Fruit fly (Drosophila melanogaster) whole organism, wandering third instar larva: ENCODE data around the gene Tim17a1.

Experiments
- Abd-B ChIP-seq: fragments of >200 bp; optimal IDR thresholded peaks from 2 replicates; lab custom pipeline; 2017; ENCODE audit warnings: missing biosample characterization, missing genetic modification characterization
- CG32264 ChIP-seq: fragments of 200-800 bp; sonication (Bioruptor generic); optimal IDR thresholded peaks from 2 replicates; lab custom pipeline; 2016; ENCODE audit warnings: missing biosample characterization, missing genetic modification characterization
- CG9705 ChIP-seq: fragments of 200-800 bp; sonication (Bioruptor generic); optimal IDR thresholded peaks from 2 replicates; lab custom pipeline; 2018; ENCODE audit warnings: missing biosample characterization, mild to moderate bottlenecking, missing genetic modification characterization
- CrebA ChIP-seq: fragments of 200-800 bp; sonication (Bioruptor generic); optimal IDR thresholded peaks from 2 replicates; lab custom pipeline; 2016; ENCODE audit warnings: missing biosample characterization, mild to moderate bottlenecking, missing genetic modification characterization, borderline replicate concordance
- Dif ChIP-seq: fragments of 200-275, 200-300 bp; sonication (Bioruptor generic); optimal IDR thresholded peaks from 2 replicates; lab custom pipeline; 2018; ENCODE audit warnings: missing biosample characterization, missing genetic modification characterization; ENCODE audit not compliant: partially characterized antibody
- GATAd ChIP-seq: sonication (Bioruptor generic); optimal IDR thresholded peaks from 2 replicates; lab custom pipeline; 2016; ENCODE audit warnings: missing biosample characterization, missing genetic modification characterization
- HLH106 ChIP-seq: fragments of 200-800 bp; optimal IDR thresholded peaks from 3 replicates; lab custom pipeline; 2019; ENCODE audit warnings: missing biosample characterization, mild to moderate bottlenecking, missing genetic modification characterization, moderate library complexity
- Hnf4 ChIP-seq: fragments of 200-800 bp; sonication (Bioruptor generic); optimal IDR thresholded peaks from 2 replicates; lab custom pipeline; 2016; ENCODE audit warnings: missing biosample characterization, mild to moderate bottlenecking, missing genetic modification characterization
- Hr78 ChIP-seq: fragments of >200 bp; optimal IDR thresholded peaks from 2 replicates; lab custom pipeline; 2017; ENCODE audit warnings: missing biosample characterization, missing genetic modification characterization
- Hr83 ChIP-seq: fragments of 200-300 bp; sonication (Bioruptor generic); optimal IDR thresholded peaks from 2 replicates; lab custom pipeline; 2016; ENCODE audit warnings: missing biosample characterization, mild to moderate bottlenecking, missing genetic modification characterization, moderate library complexity; ENCODE audit not compliant: poor library complexity, severe bottlenecking
- Jra ChIP-seq: sonication (Bioruptor generic); optimal IDR thresholded peaks from 2 replicates; lab custom pipeline; 2016; ENCODE audit warnings: missing biosample characterization, missing genetic modification characterization
- Mio ChIP-seq: sonication (Bioruptor generic); optimal IDR thresholded peaks from 2 replicates; lab custom pipeline; 2016; ENCODE audit warnings: missing biosample characterization, missing genetic modification characterization
- Myc ChIP-seq: fragments of >200 bp; optimal IDR thresholded peaks from 2 replicates; lab custom pipeline; 2017
- N ChIP-seq: fragments of >200 bp; optimal IDR thresholded peaks from 2 replicates; lab custom pipeline; 2018; ENCODE audit warnings: missing biosample characterization, missing external identifiers, missing genetic modification characterization
- OdsH ChIP-seq: fragments of 200-800 bp; sonication (Bioruptor generic); optimal IDR thresholded peaks from 2 replicates; lab custom pipeline; 2016; ENCODE audit warnings: missing biosample characterization, mild to moderate bottlenecking, missing genetic modification characterization
- Rel ChIP-seq, 2 experiments: fragments of 200-800 bp; sonication (Bioruptor generic) in 1 of 2; optimal IDR thresholded peaks; 2 replicates in 1 of 2; 3 replicates in 1 of 2; lab custom pipeline; 2016 to 2019; ENCODE audit warnings: mild to moderate bottlenecking in 2 of 2, missing biosample characterization in 2 of 2, missing genetic modification characterization in 2 of 2, moderate library complexity in 1 of 2
- Sp1 ChIP-seq: fragments of 200-800 bp; sonication (Bioruptor generic); optimal IDR thresholded peaks from 3 replicates; lab custom pipeline; 2019; ENCODE audit warnings: missing biosample characterization, mild to moderate bottlenecking, missing genetic modification characterization, moderate library complexity
- Vsx2 ChIP-seq: fragments of 200-300, 225-300 bp; sonication (Bioruptor generic); optimal IDR thresholded peaks from 2 replicates; lab custom pipeline; 2018; ENCODE audit warnings: missing biosample characterization, missing genetic modification characterization; ENCODE audit not compliant: partially characterized antibody
- br ChIP-seq: fragments of 200-800 bp; sonication (Bioruptor generic); optimal IDR thresholded peaks from 2 replicates; lab custom pipeline; 2016; ENCODE audit warnings: missing biosample characterization, missing genetic modification characterization
- brk ChIP-seq: fragments of 200-800 bp; sonication (Bioruptor generic); optimal IDR thresholded peaks from 2 replicates; lab custom pipeline; 2016; ENCODE audit warnings: missing biosample characterization, mild to moderate bottlenecking, missing genetic modification characterization
- dl ChIP-seq, 2 experiments: fragments of 175-275, 200-275 bp in 1 of 2; fragments of 200-275 bp in 1 of 2; sonication (Bioruptor generic); optimal IDR thresholded peaks; lab custom pipeline; 2018; ENCODE audit warnings: mild to moderate bottlenecking in 2 of 2, missing biosample characterization in 2 of 2, missing genetic modification characterization in 2 of 2, moderate library complexity in 2 of 2; ENCODE audit not compliant: partially characterized antibody in 2 of 2, insufficient read depth in 1 of 2
- dmrt93B ChIP-seq: fragments of 200-800 bp; sonication (Bioruptor generic); optimal IDR thresholded peaks from 2 replicates; lab custom pipeline; 2018; ENCODE audit warnings: missing biosample characterization, mild to moderate bottlenecking, missing genetic modification characterization
- dsf ChIP-seq: sonication (Bioruptor generic); optimal IDR thresholded peaks from 2 replicates; lab custom pipeline; 2016; ENCODE audit warnings: missing biosample characterization, missing genetic modification characterization, borderline replicate concordance
- ey ChIP-seq: fragments of 200-800 bp; sonication (Bioruptor generic); optimal IDR thresholded peaks from 2 replicates; lab custom pipeline; 2016; ENCODE audit warnings: missing biosample characterization, missing genetic modification characterization
- foxo ChIP-seq, 2 experiments: fragments of 200-800 bp; sonication (Bioruptor generic); optimal IDR thresholded peaks; 2 replicates in 1 of 2; 3 replicates in 1 of 2; lab custom pipeline; 2016 to 2017; ENCODE audit warnings: missing biosample characterization in 2 of 2, missing genetic modification characterization in 2 of 2
- fru ChIP-seq: fragments of 200-800 bp; sonication (Bioruptor generic); optimal IDR thresholded peaks from 3 replicates; lab custom pipeline; 2016; ENCODE audit warnings: missing biosample characterization, mild to moderate bottlenecking, missing genetic modification characterization
- h ChIP-seq: fragments of 200-800 bp; sonication (Bioruptor generic); optimal IDR thresholded peaks from 3 replicates; lab custom pipeline; 2016; ENCODE audit warnings: missing biosample characterization, mild to moderate bottlenecking, missing genetic modification characterization
- jim ChIP-seq: fragments of 175-275, 200-325 bp; sonication (Bioruptor generic); optimal IDR thresholded peaks from 2 replicates; lab custom pipeline; 2016; ENCODE audit warnings: missing biosample characterization, mild to moderate bottlenecking, missing genetic modification characterization
- lola ChIP-seq: fragments of >200 bp; optimal IDR thresholded peaks from 2 replicates; lab custom pipeline; 2017; ENCODE audit warnings: missing biosample characterization, missing genetic modification characterization
- pan ChIP-seq: fragments of >200 bp; optimal IDR thresholded peaks from 2 replicates; lab custom pipeline; 2017
- psq ChIP-seq: fragments of 200-800 bp; sonication (Bioruptor generic); optimal IDR thresholded peaks from 3 replicates; lab custom pipeline; 2017; ENCODE audit warnings: missing biosample characterization, mild to moderate bottlenecking, missing genetic modification characterization, moderate library complexity
- rgr ChIP-seq: fragments of 200-800 bp; sonication (Bioruptor generic); optimal IDR thresholded peaks from 3 replicates; lab custom pipeline; 2016; ENCODE audit warnings: missing biosample characterization, mild to moderate bottlenecking, missing genetic modification characterization
- sage ChIP-seq: fragments of 200-800 bp; sonication (Bioruptor generic); optimal IDR thresholded peaks from 2 replicates; lab custom pipeline; 2016; ENCODE audit warnings: missing biosample characterization, mild to moderate bottlenecking, missing genetic modification characterization
- sv ChIP-seq: fragments of 200-800 bp; sonication (Bioruptor generic); optimal IDR thresholded peaks from 3 replicates; lab custom pipeline; 2016; ENCODE audit warnings: missing biosample characterization, missing genetic modification characterization
- tai ChIP-seq: sonication (Bioruptor generic); optimal IDR thresholded peaks from 2 replicates; lab custom pipeline; 2016; ENCODE audit warnings: missing biosample characterization, missing genetic modification characterization
- usp ChIP-seq: fragments of >200 bp; optimal IDR thresholded peaks from 2 replicates; lab custom pipeline; 2017; ENCODE audit warnings: missing biosample characterization, missing genetic modification characterization
- woc ChIP-seq: sonication (Bioruptor generic); optimal IDR thresholded peaks from 2 replicates; lab custom pipeline; 2016; ENCODE audit warnings: missing biosample characterization, mild to moderate bottlenecking, missing genetic modification characterization

Gene Tim17a1

dm6 chr3R:12370643-12370995 lies 6.1 kb upstream of the Tim17a1 start:
- peak; percentile 20 for TF ChIP-seq Rel (GFP tag; optimal IDR thresholded peaks at IDR 0.05; lab: Kevin White, UChicago)
- no peak for TF ChIP-seq Rel (tag; optimal IDR thresholded peaks at IDR 0.05; lab: Kevin White, UChicago)
- TF ChIP-seq Mio (GFP tag; lab: Kevin White, UChicago): no peak
- TF ChIP-seq woc (GFP tag; lab: Kevin White, UChicago): peak; percentile 44
- peak; percentile 55 for TF ChIP-seq CrebA (GFP tag; lab: Kevin White, UChicago)
- TF ChIP-seq Dif (GFP tag; lab: Kevin White, UChicago): peak; percentile 63
- no peak for TF ChIP-seq h (GFP tag; lab: Kevin White, UChicago)
- peak; percentile 49 for TF ChIP-seq Vsx2
- no peak for TF ChIP-seq Myc (lab: Kevin White, UChicago)
- TF ChIP-seq OdsH (GFP tag; lab: Kevin White, UChicago): no peak
- TF ChIP-seq dl (GFP tag; optimal IDR thresholded peaks at IDR 0.05; lab: Kevin White, UChicago; ENCODE audit: insufficient read depth in 1 of 2, partially characterized antibody in 2 of 2): peak in 1 of 2 experiments; percentile 49

dm6 chr3R:12369793-12370642 lies 5.5 kb upstream of the Tim17a1 start:
- no peak for TF ChIP-seq dsf (GFP tag; lab: Kevin White, UChicago)
- TF ChIP-seq Hr83 (GFP tag; lab: Kevin White, UChicago): no peak
- peak; percentile 25 for TF ChIP-seq CG32264
- no peak for TF ChIP-seq jim
- TF ChIP-seq N: no peak
- no peak for TF ChIP-seq Vsx2
- no peak for TF ChIP-seq Rel (GFP tag; optimal IDR thresholded peaks at IDR 0.05; lab: Kevin White, UChicago)
- TF ChIP-seq Rel (tag; optimal IDR thresholded peaks at IDR 0.05; lab: Kevin White, UChicago): no peak
- no peak for TF ChIP-seq Abd-B
- TF ChIP-seq Myc (lab: Kevin White, UChicago): no peak
- TF ChIP-seq Dif (GFP tag; lab: Kevin White, UChicago): no peak
- peak; percentile 27 for TF ChIP-seq woc (GFP tag; lab: Kevin White, UChicago)
- TF ChIP-seq pan: no peak
- no peak for TF ChIP-seq Hnf4 (GFP tag; lab: Kevin White, UChicago)
- no peak for TF ChIP-seq dl (GFP tag; optimal IDR thresholded peaks at IDR 0.05; lab: Kevin White, UChicago; ENCODE audit: insufficient read depth in 1 of 2, partially characterized antibody in 2 of 2)
- TF ChIP-seq fru (GFP tag; lab: Kevin White, UChicago): peak; percentile 6
- no peak for TF ChIP-seq br (GFP tag; lab: Kevin White, UChicago)
- TF ChIP-seq sage (GFP tag; lab: Kevin White, UChicago): no peak
- peak; percentile 39 for TF ChIP-seq CG9705
- TF ChIP-seq rgr: no peak
- no peak for TF ChIP-seq GATAd (GFP tag; lab: Kevin White, UChicago)
- TF ChIP-seq psq: no peak
- TF ChIP-seq Mio (GFP tag; lab: Kevin White, UChicago): no peak
- no peak for TF ChIP-seq brk
- peak; percentile 1 for TF ChIP-seq CrebA (GFP tag; lab: Kevin White, UChicago)
- no peak for TF ChIP-seq Hr78 (GFP tag; lab: Kevin White, UChicago)
- TF ChIP-seq h (GFP tag; lab: Kevin White, UChicago): no peak
- no peak for TF ChIP-seq tai (GFP tag; lab: Kevin White, UChicago)
- TF ChIP-seq Jra: no peak
- TF ChIP-seq foxo (GFP tag; optimal IDR thresholded peaks at IDR 0.05; lab: Kevin White, UChicago): no peak
- TF ChIP-seq HLH106: no peak
- TF ChIP-seq lola (GFP tag; lab: Kevin White, UChicago): no peak
- no peak for TF ChIP-seq Sp1 (GFP tag; lab: Kevin White, UChicago)
- TF ChIP-seq OdsH (GFP tag; lab: Kevin White, UChicago): no peak

- peak; percentile 81 for TF ChIP-seq fru (GFP tag; lab: Kevin White, UChicago)
- TF ChIP-seq Jra: peak; percentile 61
- peak in 1 of 2 experiments; percentile 71 for TF ChIP-seq foxo (GFP tag; optimal IDR thresholded peaks at IDR 0.05; lab: Kevin White, UChicago)
- no peak for TF ChIP-seq Abd-B
- no peak for TF ChIP-seq pan
- peak; percentile 82 for TF ChIP-seq woc (GFP tag; lab: Kevin White, UChicago)
- no peak for TF ChIP-seq Mio (GFP tag; lab: Kevin White, UChicago)
- no peak for TF ChIP-seq usp (GFP tag; lab: Kevin White, UChicago)
- TF ChIP-seq CG32264: no peak
- TF ChIP-seq N: no peak
- TF ChIP-seq OdsH (GFP tag; lab: Kevin White, UChicago): peak; percentile 65
- peak; percentile 78 for TF ChIP-seq h (GFP tag; lab: Kevin White, UChicago)
- TF ChIP-seq dmrt93B (GFP tag; lab: Kevin White, UChicago): peak; percentile 68
- TF ChIP-seq Rel (GFP tag; optimal IDR thresholded peaks at IDR 0.05; lab: Kevin White, UChicago): no peak
- TF ChIP-seq Rel (tag; optimal IDR thresholded peaks at IDR 0.05; lab: Kevin White, UChicago): peak; percentile 85
- peak; percentile 66 for TF ChIP-seq br (GFP tag; lab: Kevin White, UChicago)
- TF ChIP-seq Dif (GFP tag; lab: Kevin White, UChicago): peak; percentile 81
- TF ChIP-seq sv: peak; percentile 34
- no peak for TF ChIP-seq CG9705
- TF ChIP-seq HLH106: peak; percentile 65
- peak; percentile 55 for TF ChIP-seq Hr83 (GFP tag; lab: Kevin White, UChicago)
- TF ChIP-seq ey: peak; percentile 77
- peak; percentile 37 for TF ChIP-seq Hnf4 (GFP tag; lab: Kevin White, UChicago)
- TF ChIP-seq Vsx2: peak; percentile 47
- peak; percentile 3 to 20 for TF ChIP-seq dl (GFP tag; optimal IDR thresholded peaks at IDR 0.05; lab: Kevin White, UChicago; ENCODE audit: insufficient read depth in 1 of 2, partially characterized antibody in 2 of 2)
- peak; percentile 32 for TF ChIP-seq Sp1 (GFP tag; lab: Kevin White, UChicago)
- peak; percentile 51 for TF ChIP-seq psq
- TF ChIP-seq tai (GFP tag; lab: Kevin White, UChicago): no peak
- TF ChIP-seq rgr: peak; percentile 33
These were observed 4.8 kb upstream of the Tim17a1 start, which contains the start of gene GstD1 for dm6 chr3R:12369135-12369792. TSS of gene GstD1 (minus strand) at chr3R:12369268.
